Worm (Caenorhabditis elegans) whole organism, L3 larva: Measurements from ENCODE around the gene F53F4.18.
A peak's percentile ranks its signal among the peaks of the same experiment; 100 is the strongest.

Source experiments
- R02D3.7 ChIP-seq: fragments of 150-350 bp; optimal IDR thresholded peaks from 2 replicates; lab custom pipeline; 2014; ENCODE audit warnings: missing biosample characterization, missing genetic modification characterization
- ZK546.5 ChIP-seq: sonication (generic microtip); optimal IDR thresholded peaks from 2 replicates; lab custom pipeline; 2017; ENCODE audit warnings: missing biosample characterization, missing genetic modification characterization
- aly-2 ChIP-seq: fragments of 150-350 bp; optimal IDR thresholded peaks from 2 replicates; lab custom pipeline; 2014; ENCODE audit warnings: missing biosample characterization, missing genetic modification characterization
- ama-1 ChIP-seq: fragments of 150-350 bp; optimal IDR thresholded peaks from 2 replicates; lab custom pipeline; 2018
- ceh-16 ChIP-seq: sonication (generic microtip); optimal IDR thresholded peaks from 2 replicates; lab custom pipeline; 2017; ENCODE audit warnings: missing biosample characterization, missing genetic modification characterization
- ceh-28 ChIP-seq: fragments of 150-350 bp; optimal IDR thresholded peaks from 2 replicates; lab custom pipeline; 2014; ENCODE audit warnings: missing biosample characterization, missing genetic modification reagents, missing genetic modification characterization
- ceh-82 ChIP-seq: fragments of 150-350 bp; optimal IDR thresholded peaks from 2 replicates; lab custom pipeline; 2014; ENCODE audit warnings: missing biosample characterization, missing genetic modification characterization
- ceh-9 ChIP-seq: sonication (generic microtip); optimal IDR thresholded peaks from 2 replicates; lab custom pipeline; 2018; ENCODE audit warnings: missing biosample characterization, missing genetic modification characterization
- daf-12 ChIP-seq: fragments of 150-350 bp; optimal IDR thresholded peaks from 2 replicates; lab custom pipeline; 2014; ENCODE audit warnings: missing biosample characterization, missing genetic modification reagents, missing genetic modification characterization
- egl-27 ChIP-seq: sonication (generic microtip); optimal IDR thresholded peaks from 4 replicates; lab custom pipeline; 2017; ENCODE audit warnings: missing biosample characterization, missing genetic modification reagents, missing genetic modification characterization
- egl-5 ChIP-seq: fragments of 150-350 bp; optimal IDR thresholded peaks from 2 replicates; lab custom pipeline; 2017; ENCODE audit warnings: missing biosample characterization, missing genetic modification reagents, missing genetic modification characterization, inconsistent platforms
- elt-1 ChIP-seq: fragments of 150-350 bp; optimal IDR thresholded peaks from 2 replicates; lab custom pipeline; 2014; ENCODE audit warnings: missing biosample characterization, missing genetic modification characterization
- elt-2 ChIP-seq: sonication (generic microtip); optimal IDR thresholded peaks from 2 replicates; lab custom pipeline; 2016; ENCODE audit warnings: missing genetic modification reagents, mild to moderate bottlenecking, missing genetic modification characterization, missing compliant biosample characterization
- eor-1 ChIP-seq, 2 experiments: fragments of 150-350 bp; optimal IDR thresholded peaks; 2 replicates each; lab custom pipeline; 2014 to 2018; ENCODE audit warnings: missing biosample characterization in 2 of 2, missing genetic modification characterization in 2 of 2
- fkh-10 ChIP-seq: sonication (generic microtip); optimal IDR thresholded peaks from 2 replicates; lab custom pipeline; 2017; ENCODE audit warnings: missing biosample characterization, missing genetic modification reagents, missing genetic modification characterization
- fkh-2 ChIP-seq: fragments of 150-350 bp; optimal IDR thresholded peaks from 2 replicates; lab custom pipeline; 2014; ENCODE audit warnings: missing biosample characterization, missing genetic modification reagents, missing genetic modification characterization
- fos-1 ChIP-seq: fragments of 150-350 bp; optimal IDR thresholded peaks from 2 replicates; lab custom pipeline; 2014; ENCODE audit warnings: missing biosample characterization, missing genetic modification characterization
- hmg-11 ChIP-seq: sonication (generic microtip); optimal IDR thresholded peaks from 2 replicates; lab custom pipeline; 2016; ENCODE audit warnings: missing genetic modification characterization, missing compliant biosample characterization
- lin-15B ChIP-seq: fragments of 150-350 bp; optimal IDR thresholded peaks from 2 replicates; lab custom pipeline; 2014; ENCODE audit warnings: missing biosample characterization, missing genetic modification characterization
- lin-39 ChIP-seq: fragments of 150-350 bp; optimal IDR thresholded peaks from 2 replicates; lab custom pipeline; 2018; ENCODE audit warnings: missing biosample characterization, missing genetic modification reagents, missing genetic modification characterization
- lsy-12 ChIP-seq: sonication (generic microtip); optimal IDR thresholded peaks from 2 replicates; lab custom pipeline; 2016; ENCODE audit warnings: mild to moderate bottlenecking, missing genetic modification characterization, missing compliant biosample characterization
- mdl-1 ChIP-seq: fragments of 150-350 bp; optimal IDR thresholded peaks from 2 replicates; lab custom pipeline; 2014; ENCODE audit warnings: missing biosample characterization, missing genetic modification characterization
- mml-1 ChIP-seq: fragments of 150-350 bp; sonication (generic microtip); optimal IDR thresholded peaks from 3 replicates; lab custom pipeline; 2014; ENCODE audit warnings: missing biosample characterization, missing genetic modification characterization
- nfya-1 ChIP-seq: sonication (generic microtip); optimal IDR thresholded peaks from 2 replicates; lab custom pipeline; 2017; ENCODE audit warnings: missing genetic modification characterization, mild to moderate bottlenecking, missing compliant biosample characterization, antibody characterized with exemption, moderate library complexity; ENCODE audit not compliant: insufficient read depth
- nhr-11 ChIP-seq: fragments of 150-350 bp; optimal IDR thresholded peaks from 2 replicates; lab custom pipeline; 2014; ENCODE audit warnings: missing biosample characterization, missing genetic modification characterization
- nhr-12 ChIP-seq: fragments of 150-350 bp; optimal IDR thresholded peaks from 2 replicates; lab custom pipeline; 2014; ENCODE audit warnings: missing biosample characterization, missing genetic modification characterization
- nhr-23 ChIP-seq: fragments of 150-350 bp; optimal IDR thresholded peaks from 2 replicates; lab custom pipeline; 2014; ENCODE audit warnings: missing biosample characterization, missing genetic modification reagents, missing genetic modification characterization
- nhr-237 ChIP-seq: fragments of 150-350 bp; optimal IDR thresholded peaks from 2 replicates; lab custom pipeline; 2014; ENCODE audit warnings: missing biosample characterization, missing genetic modification characterization
- nhr-25 ChIP-seq: sonication (generic microtip); optimal IDR thresholded peaks from 2 replicates; lab custom pipeline; 2017; ENCODE audit warnings: missing biosample characterization, missing genetic modification characterization
- nhr-28 ChIP-seq: fragments of 150-350 bp; optimal IDR thresholded peaks from 2 replicates; lab custom pipeline; 2014; ENCODE audit warnings: missing biosample characterization, missing genetic modification characterization
- nhr-43 ChIP-seq: sonication (generic microtip); optimal IDR thresholded peaks from 2 replicates; lab custom pipeline; 2016; ENCODE audit warnings: mild to moderate bottlenecking, missing genetic modification characterization, missing compliant biosample characterization; ENCODE audit not compliant: poor library complexity, severe bottlenecking
- nhr-67 ChIP-seq: fragments of 150-350 bp; optimal IDR thresholded peaks from 2 replicates; lab custom pipeline; 2014; ENCODE audit warnings: missing biosample characterization, missing genetic modification characterization
- nhr-76 ChIP-seq: fragments of 150-350 bp; sonication (generic microtip); optimal IDR thresholded peaks from 5 replicates; lab custom pipeline; 2014; ENCODE audit warnings: missing biosample characterization, missing genetic modification characterization
- nhr-77 ChIP-seq: fragments of 150-350 bp; optimal IDR thresholded peaks from 2 replicates; lab custom pipeline; 2014; ENCODE audit warnings: missing biosample characterization, missing genetic modification characterization
- pha-4 ChIP-seq: fragments of 150-350 bp; optimal IDR thresholded peaks from 2 replicates; lab custom pipeline; 2014; ENCODE audit warnings: missing biosample characterization, missing genetic modification reagents, missing genetic modification characterization
- pqm-1 ChIP-seq: fragments of 150-350 bp; optimal IDR thresholded peaks from 2 replicates; lab custom pipeline; 2017; ENCODE audit warnings: missing biosample characterization, missing genetic modification characterization, inconsistent platforms
- sea-2 ChIP-seq: fragments of 150-350 bp; sonication (generic microtip); optimal IDR thresholded peaks from 4 replicates; lab custom pipeline; 2014; ENCODE audit warnings: missing biosample characterization, missing genetic modification reagents, missing genetic modification characterization
- skn-1 ChIP-seq: fragments of 150-350 bp; optimal IDR thresholded peaks from 2 replicates; lab custom pipeline; 2014; ENCODE audit warnings: missing biosample characterization, missing genetic modification characterization
- snpc-4 ChIP-seq: fragments of 150-350 bp; optimal IDR thresholded peaks from 2 replicates; lab custom pipeline; 2014; ENCODE audit warnings: missing biosample characterization, missing genetic modification characterization
- tbx-2 ChIP-seq: sonication (generic microtip); optimal IDR thresholded peaks from 2 replicates; lab custom pipeline; 2016; ENCODE audit warnings: mild to moderate bottlenecking, missing genetic modification characterization, missing compliant biosample characterization
- unc-39 ChIP-seq: sonication (generic microtip); optimal IDR thresholded peaks from 4 replicates; lab custom pipeline; 2017; ENCODE audit warnings: missing biosample characterization, missing genetic modification characterization
- unc-62 ChIP-seq: fragments of 150-350 bp; sonication (generic microtip); optimal IDR thresholded peaks from 4 replicates; lab custom pipeline; 2014; ENCODE audit warnings: missing biosample characterization, missing genetic modification reagents, missing genetic modification characterization
- zag-1 ChIP-seq: fragments of 150-350 bp; optimal IDR thresholded peaks from 2 replicates; lab custom pipeline; 2014; ENCODE audit warnings: missing biosample characterization, missing genetic modification characterization
- ztf-11 ChIP-seq: fragments of 150-350 bp; optimal IDR thresholded peaks from 2 replicates; lab custom pipeline; 2014; ENCODE audit warnings: missing biosample characterization, missing genetic modification characterization
- ztf-4 ChIP-seq: fragments of 150-350 bp; optimal IDR thresholded peaks from 2 replicates; lab custom pipeline; 2014; ENCODE audit warnings: missing biosample characterization, missing genetic modification characterization

F53F4.18 gene

DNA sequence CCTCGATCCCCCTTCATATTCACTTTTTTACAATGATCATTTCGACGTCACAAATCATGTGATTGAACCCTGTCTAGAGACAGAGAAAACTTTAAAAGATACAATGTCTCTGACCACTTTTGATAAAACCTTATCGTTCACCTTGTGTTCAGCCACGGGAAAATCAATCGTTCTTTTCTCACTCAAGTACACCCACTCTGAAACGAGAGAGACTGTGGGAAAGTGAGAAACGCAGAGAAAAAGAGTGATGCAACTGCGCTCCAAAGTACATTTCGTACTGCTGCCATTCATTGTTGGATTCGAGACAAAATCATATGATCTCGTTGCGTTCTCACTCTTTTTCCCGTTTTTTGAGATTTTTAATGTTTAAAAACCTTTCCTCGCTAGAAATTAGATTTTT is 24.7 kb upstream of the F53F4.18 start (continued):
- TF ChIP-seq fkh-10, result no peak
- peak; percentile 38 for TF ChIP-seq unc-62
- TF ChIP-seq fos-1 (tag; lab: Kevin White, UChicago), result no peak
- TF ChIP-seq pqm-1, result peak; percentile 92
- no peak for TF ChIP-seq fkh-2 (tag; lab: Kevin White, UChicago)
- peak; percentile 39 for TF ChIP-seq mdl-1 (tag; lab: Kevin White, UChicago)
- TF ChIP-seq, all 47 proteins: peak for 26

DNA sequence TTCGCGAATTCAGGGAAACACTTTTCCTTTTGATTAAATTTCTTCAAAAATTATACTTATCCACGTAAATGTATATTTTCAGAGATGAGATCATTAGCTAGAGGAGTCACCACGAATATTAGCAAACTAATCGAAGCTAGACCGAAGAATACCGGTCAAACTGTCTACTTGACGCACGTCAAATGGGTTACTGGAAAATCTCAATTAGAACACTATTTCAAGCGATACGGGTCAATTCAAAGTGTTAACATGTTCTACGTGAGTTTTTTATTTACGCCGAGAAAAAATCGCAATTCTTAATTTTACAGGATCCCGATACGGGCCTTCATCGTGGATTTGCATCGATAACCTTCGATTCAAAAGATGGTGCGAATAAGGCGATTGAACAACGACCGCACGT is 24.1 kb upstream of the F53F4.18 start, which contains the start of gene slrp-1:
slrp-1 (plus strand) TSS at position 83 of the 400 bp plus-strand sequence.
- TF ChIP-seq ceh-28 (tag; lab: Kevin White, UChicago) (no peak), ama-1 (lab: Kevin White, UChicago) (peak; percentile 19)

DNA sequence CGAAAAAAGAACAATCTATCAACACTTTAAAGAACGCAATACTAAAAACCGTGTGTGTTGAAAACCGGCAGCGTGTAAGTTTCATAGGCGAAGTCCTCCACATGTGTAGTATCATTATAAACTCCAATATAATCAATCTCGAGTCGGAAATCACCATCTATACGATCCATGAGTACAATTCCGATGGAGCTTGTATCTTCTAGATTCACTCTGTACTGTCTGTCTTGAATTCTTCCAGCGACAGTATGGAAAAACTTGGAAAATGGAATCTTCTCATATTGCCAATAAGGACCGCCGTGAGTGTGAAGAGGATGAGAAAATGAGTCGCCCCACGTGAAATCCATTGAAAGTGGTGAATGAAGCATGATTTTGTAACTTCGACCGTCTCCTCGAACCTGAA is 23.0 kb upstream of the F53F4.18 start:
- TF ChIP-seq nhr-28 (tag; lab: Kevin White, UChicago), result no peak
- no peak for TF ChIP-seq mml-1 (tag; lab: Kevin White, UChicago)
- no peak for TF ChIP-seq fkh-10
- no peak for TF ChIP-seq sea-2
- TF ChIP-seq nhr-11, result no peak
- TF ChIP-seq nhr-43, result peak; percentile 55
- no peak for TF ChIP-seq mdl-1 (tag; lab: Kevin White, UChicago)
- no peak for TF ChIP-seq ceh-28 (tag; lab: Kevin White, UChicago)
- no peak for TF ChIP-seq nhr-76 (tag; lab: Kevin White, UChicago)
- no peak for TF ChIP-seq unc-62
- TF ChIP-seq fos-1 (tag; lab: Kevin White, UChicago), result no peak
- no peak for TF ChIP-seq pha-4 (tag; lab: Kevin White, UChicago)
- TF ChIP-seq nhr-12, result no peak
- TF ChIP-seq ceh-9 (tag; lab: Kevin White, UChicago), result no peak
- peak; percentile 76 for TF ChIP-seq ama-1 (lab: Kevin White, UChicago)
- no peak for TF ChIP-seq nhr-67 (tag; lab: Kevin White, UChicago)
- TF ChIP-seq daf-12 (tag; lab: Kevin White, UChicago), result no peak
- no peak for TF ChIP-seq ceh-82
- TF ChIP-seq lin-15B (tag; lab: Kevin White, UChicago), result no peak
- TF ChIP-seq hmg-11 (tag; lab: Kevin White, UChicago), result no peak
- no peak for TF ChIP-seq elt-1 (tag; lab: Kevin White, UChicago)
- no peak for TF ChIP-seq nhr-237 (tag; lab: Kevin White, UChicago)
- TF ChIP-seq lsy-12 (tag; lab: Kevin White, UChicago), result peak; percentile 33
- TF ChIP-seq skn-1 (tag; lab: Kevin White, UChicago), result no peak
- TF ChIP-seq elt-2, result peak; percentile 16
- no peak for TF ChIP-seq R02D3.7 (tag; lab: Kevin White, UChicago)
- TF ChIP-seq ceh-16, result no peak
- TF ChIP-seq ZK546.5 (tag; lab: Kevin White, UChicago), result no peak
- no peak for TF ChIP-seq nhr-25 (tag; lab: Kevin White, UChicago)
- TF ChIP-seq tbx-2 (tag; lab: Kevin White, UChicago), result no peak
- no peak for TF ChIP-seq aly-2
- no peak for TF ChIP-seq ztf-4 (tag; lab: Kevin White, UChicago)
- TF ChIP-seq zag-1 (tag; lab: Kevin White, UChicago), result no peak

DNA sequence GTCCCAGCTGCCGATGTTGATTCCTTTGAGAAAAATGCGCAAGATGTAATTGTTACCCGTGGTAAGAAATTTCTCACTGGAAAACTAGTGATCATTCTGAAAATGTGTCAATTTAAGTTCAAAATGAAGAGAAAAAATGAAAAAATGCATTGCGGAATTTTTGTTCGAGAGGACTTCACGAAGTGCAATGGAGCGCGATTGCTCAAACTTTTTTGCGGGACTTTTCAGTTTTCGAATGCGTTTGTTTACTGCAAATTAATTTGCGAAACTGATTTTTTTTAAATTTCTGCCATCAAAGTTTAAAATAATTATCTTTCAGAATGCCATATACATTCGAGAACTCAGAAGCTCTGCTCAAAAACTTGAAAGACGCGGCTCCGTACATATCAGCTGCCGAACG is 21.4 kb upstream of the F53F4.18 start, which contains the start of the genes nuaf-1 and bir-2:
nuaf-1 (minus strand) TSS at position 98 of the 400 bp plus-strand sequence.
bir-2 (plus strand) TSS at position 318 of the 400 bp plus-strand sequence.
- TF ChIP-seq R02D3.7 (tag; lab: Kevin White, UChicago), result peak; percentile 37
- no peak for TF ChIP-seq fkh-10
- TF ChIP-seq ceh-9 (tag; lab: Kevin White, UChicago), result no peak
- TF ChIP-seq nhr-237 (tag; lab: Kevin White, UChicago), result no peak
- TF ChIP-seq nfya-1 (tag; lab: Kevin White, UChicago), result peak; percentile 55
- no peak for TF ChIP-seq egl-27 (tag; lab: Kevin White, UChicago)
- no peak for TF ChIP-seq nhr-25 (tag; lab: Kevin White, UChicago)
- TF ChIP-seq nhr-23 (tag; lab: Kevin White, UChicago), result peak; percentile 57
- TF ChIP-seq nhr-28 (tag; lab: Kevin White, UChicago), result no peak
- TF ChIP-seq eor-1 (tag; optimal IDR thresholded peaks at IDR 0.05; lab: Kevin White, UChicago), result no peak
- TF ChIP-seq pqm-1, result peak; percentile 42
- no peak for TF ChIP-seq mml-1 (tag; lab: Kevin White, UChicago)
- TF ChIP-seq nhr-77, result no peak
- TF ChIP-seq snpc-4 (tag; lab: Kevin White, UChicago), result peak; percentile 43
- no peak for TF ChIP-seq nhr-12
- no peak for TF ChIP-seq aly-2
- peak; percentile 50 for TF ChIP-seq lin-39 (tag; lab: Kevin White, UChicago)
- no peak for TF ChIP-seq ama-1 (lab: Kevin White, UChicago)
- TF ChIP-seq unc-62, result no peak
- TF ChIP-seq sea-2, result no peak
- no peak for TF ChIP-seq elt-1 (tag; lab: Kevin White, UChicago)
- no peak for TF ChIP-seq ztf-11 (tag; lab: Kevin White, UChicago)
- no peak for TF ChIP-seq ceh-16
- TF ChIP-seq zag-1 (tag; lab: Kevin White, UChicago), result no peak
- no peak for TF ChIP-seq fkh-2 (tag; lab: Kevin White, UChicago)
- TF ChIP-seq nhr-43, result peak; percentile 7
- TF ChIP-seq hmg-11 (tag; lab: Kevin White, UChicago), result peak; percentile 54
- TF ChIP-seq unc-39 (tag; lab: Kevin White, UChicago), result no peak
- TF ChIP-seq lsy-12 (tag; lab: Kevin White, UChicago), result no peak
- no peak for TF ChIP-seq nhr-11
- peak; percentile 85 for TF ChIP-seq pha-4 (tag; lab: Kevin White, UChicago)
- no peak for TF ChIP-seq egl-5 (tag; lab: Kevin White, UChicago)
- peak; percentile 21 for TF ChIP-seq elt-2
- TF ChIP-seq tbx-2 (tag; lab: Kevin White, UChicago), result no peak
- no peak for TF ChIP-seq fos-1 (tag; lab: Kevin White, UChicago)
